Worm (Caenorhabditis elegans): ENCODE results near the gene bkip-1.

DNA sequence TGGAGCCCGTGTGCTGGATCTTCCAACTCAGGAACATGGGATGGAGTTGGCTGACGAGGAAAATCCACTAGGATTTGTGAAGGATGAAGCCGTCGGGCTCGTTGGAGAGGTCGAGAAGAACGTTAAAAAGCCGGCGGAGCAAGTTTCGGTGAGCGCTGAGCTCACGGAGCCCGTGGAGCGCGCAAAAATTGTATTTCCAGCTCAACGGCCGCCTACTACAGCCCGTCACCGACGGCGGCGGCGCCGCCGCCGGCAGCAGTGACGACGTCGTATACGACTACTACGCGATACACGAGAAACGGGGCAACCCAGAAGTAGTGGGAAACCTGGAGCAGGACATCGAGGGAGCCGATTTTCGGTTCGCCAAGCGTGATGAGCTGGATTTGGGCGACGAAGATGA is 40.2 kb upstream of the bkip-1 start:
- TF ChIP-seq lin-13 (GFP tag; optimal IDR thresholded peaks at IDR 0.05) (no peak), ama-1 (optimal IDR thresholded peaks at IDR 0.05) (no peak), nhr-6 (tag; optimal IDR thresholded peaks at IDR 0.05) (no peak), unc-39 (tag; optimal IDR thresholded peaks at IDR 0.05) (no peak), skn-1 (tag; optimal IDR thresholded peaks at IDR 0.05) (no peak), elt-3 (tag; optimal IDR thresholded peaks at IDR 0.05) (no peak), snpc-4 (tag; optimal IDR thresholded peaks at IDR 0.05) (no peak), nhr-11 (tag; optimal IDR thresholded peaks at IDR 0.05) (no peak), ztf-11 (tag; optimal IDR thresholded peaks at IDR 0.05) (no peak), unc-55 (GFP tag; optimal IDR thresholded peaks at IDR 0.05) (no peak), alr-1 (tag; optimal IDR thresholded peaks at IDR 0.05) (no peak), ZK546.5 (tag; optimal IDR thresholded peaks at IDR 0.05) (no peak)

Measured in whole organism, L2 larva.